Worm (Caenorhabditis elegans) whole organism, L1 larva: ENCODE results near the gene madf-9.
A peak's percentile ranks its signal among the peaks of the same experiment; 100 is the strongest.

Experiments used
- C34B4.2 ChIP-seq: sonication (generic microtip); optimal IDR thresholded peaks from 2 replicates; lab custom pipeline; 2017; ENCODE audit warnings: mild to moderate bottlenecking, missing genetic modification characterization, missing compliant biosample characterization
- F16B12.6 ChIP-seq: fragments of 150-350 bp; optimal IDR thresholded peaks from 2 replicates; lab custom pipeline; 2014; ENCODE audit warnings: missing biosample characterization, missing genetic modification characterization
- Y116A8C.19 ChIP-seq: sonication (generic microtip); optimal IDR thresholded peaks from 2 replicates; lab custom pipeline; 2016; ENCODE audit warnings: missing compliant biosample characterization, missing genetic modification characterization, borderline replicate concordance
- alr-1 ChIP-seq: fragments of 200-800 bp; sonication (Bioruptor generic); optimal IDR thresholded peaks from 2 replicates; lab custom pipeline; 2018; ENCODE audit warnings: borderline replicate concordance, mild to moderate bottlenecking, missing genetic modification characterization, missing compliant biosample characterization
- ama-1 ChIP-seq: fragments of 150-350 bp; optimal IDR thresholded peaks from 2 replicates; lab custom pipeline; 2014
- blmp-1 ChIP-seq: fragments of 150-350 bp; optimal IDR thresholded peaks from 2 replicates; lab custom pipeline; 2014; ENCODE audit warnings: missing biosample characterization, missing genetic modification characterization
- ceh-63 ChIP-seq: fragments of 200-800 bp; sonication (Bioruptor generic); optimal IDR thresholded peaks from 2 replicates; lab custom pipeline; 2018; ENCODE audit warnings: mild to moderate bottlenecking, missing genetic modification characterization, missing compliant biosample characterization
- ceh-8 ChIP-seq: fragments of 200-800 bp; sonication (Bioruptor generic); optimal IDR thresholded peaks from 2 replicates; lab custom pipeline; 2018; ENCODE audit warnings: mild to moderate bottlenecking, missing genetic modification characterization, moderate library complexity, missing compliant biosample characterization
- ceh-82 ChIP-seq, 3 experiments: fragments of 150-350 bp in 1 of 3; sonication (generic microtip) in 2 of 3; optimal IDR thresholded peaks; 2 replicates each; lab custom pipeline; 2014 to 2017; ENCODE audit warnings: missing biosample characterization in 3 of 3, missing genetic modification characterization in 3 of 3
- ceh-88 ChIP-seq: fragments of 200-800 bp; sonication (Bioruptor generic); IDR thresholded peaks from 2 replicates; pipeline ENCODE4 v1.3.6; 2022; ENCODE audit warnings: missing genetic modification characterization, missing compliant biosample characterization
- ceh-90 ChIP-seq: sonication (generic microtip); optimal IDR thresholded peaks from 2 replicates; lab custom pipeline; 2016; ENCODE audit warnings: missing genetic modification characterization, missing compliant biosample characterization
- ces-1 ChIP-seq: fragments of 150-350 bp; optimal IDR thresholded peaks from 2 replicates; lab custom pipeline; 2014; ENCODE audit warnings: missing biosample characterization, missing genetic modification reagents, missing genetic modification characterization
- dpl-1 ChIP-seq, 3 experiments: fragments of 150-350 bp in 2 of 3; sonication (generic microtip) in 1 of 3; optimal IDR thresholded peaks; 2 replicates each; lab custom pipeline; 2014 to 2017; ENCODE audit warnings: missing biosample characterization in 3 of 3, missing genetic modification characterization in 3 of 3, missing genetic modification reagents in 3 of 3
- dsc-1 ChIP-seq: sonication (generic microtip); optimal IDR thresholded peaks from 2 replicates; lab custom pipeline; 2016; ENCODE audit warnings: mild to moderate bottlenecking, missing genetic modification characterization, missing compliant biosample characterization
- efl-1 ChIP-seq, 4 experiments: fragments of 150-350 bp; optimal IDR thresholded peaks in 3 of 4; peaks in 1 of 4; 1 replicate in 1 of 4; 2 replicates in 3 of 4; lab custom pipeline; 2014; ENCODE audit warnings: missing biosample characterization in 2 of 4, missing genetic modification characterization in 2 of 4, missing genetic modification reagents in 2 of 4
- egl-13 ChIP-seq: sonication (generic microtip); optimal IDR thresholded peaks from 2 replicates; lab custom pipeline; 2016; ENCODE audit warnings: missing genotype, missing genetic modification reagents, missing genetic modification characterization, missing compliant biosample characterization
- ets-5 ChIP-seq: fragments of 200-800 bp; sonication (Bioruptor generic); IDR thresholded peaks from 2 replicates; pipeline ENCODE4 v1.3.6; 2022; ENCODE audit warnings: missing genetic modification characterization, missing compliant biosample characterization
- fkh-8 ChIP-seq: sonication (generic microtip); optimal IDR thresholded peaks from 2 replicates; lab custom pipeline; 2016; ENCODE audit warnings: mild to moderate bottlenecking, missing genetic modification characterization, missing compliant biosample characterization
- hpl-2 ChIP-seq: fragments of 150-350 bp; optimal IDR thresholded peaks from 2 replicates; lab custom pipeline; 2014; ENCODE audit warnings: missing biosample characterization, missing genetic modification reagents, missing genetic modification characterization
- jun-1 ChIP-seq: fragments of 150-350 bp; optimal IDR thresholded peaks from 2 replicates; lab custom pipeline; 2014; ENCODE audit warnings: missing biosample characterization, missing genetic modification reagents, missing genetic modification characterization
- lin-13 ChIP-seq: fragments of 150-350 bp; optimal IDR thresholded peaks from 2 replicates; lab custom pipeline; 2014; ENCODE audit warnings: missing biosample characterization, missing genetic modification reagents, missing genetic modification characterization
- lin-15B ChIP-seq: fragments of 150-350 bp; sonication (generic microtip); optimal IDR thresholded peaks from 3 replicates; lab custom pipeline; 2014; ENCODE audit warnings: missing biosample characterization, missing genetic modification characterization
- lin-35 ChIP-seq, 2 experiments: fragments of 150-350 bp; optimal IDR thresholded peaks; 2 replicates each; lab custom pipeline; 2014; ENCODE audit warnings: missing biosample characterization in 2 of 2, missing genetic modification characterization in 2 of 2, missing genetic modification reagents in 2 of 2
- lin-39 ChIP-seq: fragments of 150-350 bp; optimal IDR thresholded peaks from 2 replicates; lab custom pipeline; 2014; ENCODE audit warnings: missing biosample characterization, missing genetic modification reagents, missing genetic modification characterization
- lir-3 ChIP-seq: sonication (generic microtip); optimal IDR thresholded peaks from 2 replicates; lab custom pipeline; 2016; ENCODE audit warnings: mild to moderate bottlenecking, missing genetic modification characterization, moderate library complexity, missing compliant biosample characterization; ENCODE audit not compliant: poor library complexity
- lsy-2 ChIP-seq, 2 experiments: fragments of 150-350 bp; optimal IDR thresholded peaks; 2 replicates each; lab custom pipeline; 2014; ENCODE audit warnings: missing biosample characterization in 2 of 2, missing genetic modification characterization in 2 of 2
- mef-2 ChIP-seq: fragments of 150-350 bp; optimal IDR thresholded peaks from 2 replicates; lab custom pipeline; 2014; ENCODE audit warnings: missing biosample characterization, missing genetic modification characterization
- mep-1 ChIP-seq: fragments of 150-350 bp; optimal IDR thresholded peaks from 2 replicates; lab custom pipeline; 2014; ENCODE audit warnings: missing biosample characterization, missing genetic modification characterization
- nhr-19 ChIP-seq: fragments of 200-800 bp; sonication (Bioruptor generic); conservative IDR thresholded peaks from 2 replicates; pipeline ENCODE4 v1.3.6; 2022; ENCODE audit warnings: missing genetic modification characterization, missing compliant biosample characterization
- nhr-20 ChIP-seq: sonication (generic microtip); optimal IDR thresholded peaks from 2 replicates; lab custom pipeline; 2016; ENCODE audit warnings: mild to moderate bottlenecking, missing genetic modification characterization, missing compliant biosample characterization
- nhr-237 ChIP-seq: fragments of 150-350 bp; optimal IDR thresholded peaks from 2 replicates; lab custom pipeline; 2014; ENCODE audit warnings: missing biosample characterization, missing genetic modification characterization
- nhr-28 ChIP-seq: fragments of 150-350 bp; optimal IDR thresholded peaks from 2 replicates; lab custom pipeline; 2014; ENCODE audit warnings: missing biosample characterization, missing genetic modification characterization
- nhr-47 ChIP-seq: sonication (generic microtip); optimal IDR thresholded peaks from 2 replicates; lab custom pipeline; 2016; ENCODE audit warnings: mild to moderate bottlenecking, missing genetic modification characterization, moderate library complexity, missing compliant biosample characterization
- nhr-71 ChIP-seq: sonication (generic microtip); optimal IDR thresholded peaks from 2 replicates; lab custom pipeline; 2016; ENCODE audit warnings: mild to moderate bottlenecking, missing genetic modification characterization, moderate library complexity, missing compliant biosample characterization
- nhr-76 ChIP-seq: sonication (generic microtip); optimal IDR thresholded peaks from 2 replicates; lab custom pipeline; 2017; ENCODE audit warnings: missing biosample characterization, missing genetic modification characterization
- nhr-77 ChIP-seq: fragments of 150-350 bp; optimal IDR thresholded peaks from 2 replicates; lab custom pipeline; 2014; ENCODE audit warnings: missing biosample characterization, missing genetic modification characterization
- nhr-84 ChIP-seq: sonication (generic microtip); optimal IDR thresholded peaks from 2 replicates; lab custom pipeline; 2017; ENCODE audit warnings: missing biosample characterization, missing genetic modification characterization
- nhr-85 ChIP-seq: sonication (generic microtip); peaks from one replicate; lab custom pipeline; 2016; ENCODE audit warnings: missing genetic modification characterization, inconsistent platforms, missing compliant biosample characterization
- pag-3 ChIP-seq: sonication (generic microtip); optimal IDR thresholded peaks from 2 replicates; lab custom pipeline; 2017; ENCODE audit warnings: missing genetic modification characterization, mild to moderate bottlenecking, missing compliant biosample characterization, antibody characterized with exemption, borderline replicate concordance; ENCODE audit not compliant: insufficient read depth
- skn-1 ChIP-seq: fragments of 150-350 bp; optimal IDR thresholded peaks from 2 replicates; lab custom pipeline; 2014; ENCODE audit warnings: missing biosample characterization, missing genetic modification characterization
- snpc-4 ChIP-seq: fragments of 150-350 bp; optimal IDR thresholded peaks from 2 replicates; lab custom pipeline; 2014; ENCODE audit warnings: missing biosample characterization, missing genetic modification characterization
- snu-23 ChIP-seq: sonication (generic microtip); optimal IDR thresholded peaks from 2 replicates; lab custom pipeline; 2016; ENCODE audit warnings: missing genetic modification characterization, missing compliant biosample characterization
- swsn-7 ChIP-seq: sonication (generic microtip); optimal IDR thresholded peaks from 2 replicates; lab custom pipeline; 2016; ENCODE audit warnings: missing genetic modification characterization, missing compliant biosample characterization
- unc-130 ChIP-seq: fragments of 150-350 bp; optimal IDR thresholded peaks from 2 replicates; lab custom pipeline; 2017; ENCODE audit warnings: missing biosample characterization, missing genetic modification characterization, inconsistent platforms
- unc-86 ChIP-seq: sonication (generic microtip); optimal IDR thresholded peaks from 2 replicates; lab custom pipeline; 2016; ENCODE audit warnings: missing genetic modification characterization, missing compliant biosample characterization
- unc-98 ChIP-seq: fragments of 200-800 bp; sonication (Bioruptor generic); IDR thresholded peaks from 2 replicates; pipeline ENCODE4 v1.3.6; 2022; ENCODE audit warnings: missing genetic modification characterization, missing compliant biosample characterization
- vab-15 ChIP-seq: sonication (generic microtip); optimal IDR thresholded peaks from 2 replicates; lab custom pipeline; 2017; ENCODE audit warnings: missing genotype, mild to moderate bottlenecking, missing genetic modification characterization, missing compliant biosample characterization
- xbp-1 ChIP-seq: sonication (generic microtip); optimal IDR thresholded peaks from 2 replicates; lab custom pipeline; 2016; ENCODE audit warnings: missing genetic modification characterization, missing compliant biosample characterization
- zag-1 ChIP-seq: fragments of 150-350 bp; optimal IDR thresholded peaks from 2 replicates; lab custom pipeline; 2014; ENCODE audit warnings: missing biosample characterization, missing genetic modification characterization
- zip-4 ChIP-seq: fragments of 200-800 bp; sonication (Bioruptor generic); optimal IDR thresholded peaks from 2 replicates; lab custom pipeline; 2018; ENCODE audit warnings: mild to moderate bottlenecking, missing genetic modification characterization, moderate library complexity, missing compliant biosample characterization
- ztf-11 ChIP-seq, 2 experiments: sonication (generic microtip); optimal IDR thresholded peaks; 2 replicates each; lab custom pipeline; 2016 to 2017; ENCODE audit warnings: missing genetic modification characterization in 2 of 2, missing biosample characterization in 1 of 2, missing compliant biosample characterization in 1 of 2

madf-9 gene

ce11 chrIV:3647551-3647950 lies 10.7 kb downstream of the madf-9 start (continued):
- TF ChIP-seq ceh-88 (GFP tag; lab: Robert Waterston, UW), result no peak
- no peak for TF ChIP-seq ceh-8
- TF ChIP-seq nhr-47 (tag; lab: Kevin White, UChicago), result peak; percentile 24
- TF ChIP-seq mef-2 (tag; lab: Kevin White, UChicago), result peak; percentile 55
- TF ChIP-seq egl-13 (tag; lab: Kevin White, UChicago), result no peak
- TF ChIP-seq mep-1 (tag; lab: Kevin White, UChicago), result peak; percentile 12
- TF ChIP-seq ceh-90 (tag; lab: Kevin White, UChicago), result no peak
- TF ChIP-seq zag-1 (tag; lab: Kevin White, UChicago), result no peak
- TF ChIP-seq nhr-20 (tag; lab: Kevin White, UChicago), result peak; percentile 73
- no peak for TF ChIP-seq skn-1 (tag; lab: Kevin White, UChicago)
- no peak for TF ChIP-seq nhr-77
- TF ChIP-seq ets-5 (GFP tag; lab: Robert Waterston, UW), result no peak
- peak; percentile 77 for TF ChIP-seq unc-130
- no peak for TF ChIP-seq ces-1 (GFP tag; lab: Kevin White, UChicago)
- peak; percentile 30 for TF ChIP-seq lir-3 (tag; lab: Kevin White, UChicago)
- TF ChIP-seq lsy-2 (tag; optimal IDR thresholded peaks at IDR 0.05; lab: Kevin White, UChicago), result peak; percentile 11 to 32
- TF ChIP-seq ztf-11 (tag; optimal IDR thresholded peaks at IDR 0.05; lab: Kevin White, UChicago), result no peak
- TF ChIP-seq blmp-1, result peak; percentile 23
- no peak for TF ChIP-seq nhr-76 (tag; lab: Kevin White, UChicago)
- TF ChIP-seq unc-98 (GFP tag; lab: Robert Waterston, UW), result 0 out of 2 replicates have a peak, but pooled peaks have one; percentile 27
- TF ChIP-seq alr-1 (tag; lab: Kevin White, UChicago), result no peak
- TF ChIP-seq jun-1, result no peak
- no peak for TF ChIP-seq C34B4.2 (tag; lab: Kevin White, UChicago)
- TF ChIP-seq ceh-63 (GFP tag; lab: Kevin White, UChicago), result no peak
- TF ChIP-seq nhr-28, result no peak
- no peak for TF ChIP-seq dpl-1 (GFP tag; optimal IDR thresholded peaks at IDR 0.05; lab: Kevin White, UChicago)
- no peak for TF ChIP-seq vab-15 (tag; lab: Kevin White, UChicago)
- TF ChIP-seq xbp-1, result no peak
- TF ChIP-seq lin-13 (GFP tag; lab: Kevin White, UChicago), result no peak

- peak in 1 of 2 experiments; percentile 0 for TF ChIP-seq efl-1 (optimal IDR thresholded peaks at IDR 0.05; lab: Kevin White, UChicago)
- no peak for TF ChIP-seq efl-1 (GFP tag; optimal IDR thresholded peaks at IDR 0.05 in 1 of 2; lab: Kevin White, UChicago)
- TF ChIP-seq ces-1 (GFP tag; lab: Kevin White, UChicago), result no peak
- no peak for TF ChIP-seq ztf-11 (tag; optimal IDR thresholded peaks at IDR 0.05; lab: Kevin White, UChicago)
- no peak for TF ChIP-seq ceh-82 (tag; optimal IDR thresholded peaks at IDR 0.05; lab: Kevin White, UChicago)
- TF ChIP-seq snpc-4 (tag; lab: Kevin White, UChicago), result no peak
- TF ChIP-seq hpl-2 (GFP tag; lab: Kevin White, UChicago), result no peak
- no peak for TF ChIP-seq ama-1 (lab: Kevin White, UChicago)
- TF ChIP-seq nhr-28, result no peak
- TF ChIP-seq pag-3 (tag; lab: Kevin White, UChicago), result no peak
- TF ChIP-seq dpl-1 (GFP tag; optimal IDR thresholded peaks at IDR 0.05; lab: Kevin White, UChicago), result peak; percentile 9 to 50 (median 27)
- TF ChIP-seq nhr-71, result peak; percentile 73
- no peak for TF ChIP-seq lin-15B (tag; lab: Kevin White, UChicago)
- no peak for TF ChIP-seq zip-4 (GFP tag; lab: Kevin White, UChicago)
- peak; percentile 22 for TF ChIP-seq ceh-8
- TF ChIP-seq lin-39, result no peak
- no peak for TF ChIP-seq unc-86 (tag; lab: Kevin White, UChicago)
- peak; percentile 63 for TF ChIP-seq snu-23 (GFP tag; lab: Kevin White, UChicago)
- TF ChIP-seq alr-1 (tag; lab: Kevin White, UChicago), result no peak
- no peak for TF ChIP-seq dsc-1 (tag; lab: Kevin White, UChicago)
- no peak for TF ChIP-seq lir-3 (tag; lab: Kevin White, UChicago)
- no peak for TF ChIP-seq Y116A8C.19 (tag; lab: Kevin White, UChicago)
- TF ChIP-seq swsn-7, result no peak
- no peak for TF ChIP-seq fkh-8 (tag; lab: Kevin White, UChicago)
- TF ChIP-seq nhr-85 (tag; lab: Kevin White, UChicago), result peak; percentile 90
- TF ChIP-seq nhr-237 (tag; lab: Kevin White, UChicago), result no peak
- TF ChIP-seq nhr-84 (tag; lab: Kevin White, UChicago), result no peak
- peak; percentile 45 for TF ChIP-seq nhr-19 (GFP tag; lab: Robert Waterston, UW)
- no peak for TF ChIP-seq F16B12.6 (tag; lab: Kevin White, UChicago)
- TF ChIP-seq lin-35 (GFP tag; optimal IDR thresholded peaks at IDR 0.05; lab: Kevin White, UChicago), result peak; percentile 16 to 66
Observed at ce11 chrIV:3648634-3649240, 11.9 kb downstream of the madf-9 start, which contains the start of gene CC8.2. Gene CC8.2 (minus strand): TSS chrIV:3648684.
